Fruit fly (Drosophila melanogaster) whole organism, embryonic: Measurements from ENCODE around the gene CG31139.
A peak's percentile ranks its signal among the peaks of the same experiment; 100 is the strongest.

ENCODE experiments used
- Awh ChIP-seq: fragments of 200-800 bp; sonication (Bioruptor generic); IDR thresholded peaks from 2 replicates; pipeline ENCODE4, ENCODE4 v1.3.6; 2022; ENCODE audit warnings: missing biosample characterization, missing genetic modification characterization
- CG10147 ChIP-seq: fragments of 200-800 bp; sonication (Bioruptor generic); optimal IDR thresholded peaks from 2 replicates; lab custom pipeline; 2019; ENCODE audit warnings: missing biosample characterization, mild to moderate bottlenecking, missing genetic modification characterization, moderate library complexity
- CG10321 ChIP-seq: fragments of 200-800 bp; sonication (Bioruptor generic); IDR thresholded peaks from 2 replicates; pipeline ENCODE4 v1.3.6; 2022; ENCODE audit warnings: missing biosample characterization, missing genetic modification characterization
- CG11398 ChIP-seq: fragments of 200-800 bp; sonication (Bioruptor generic); optimal IDR thresholded peaks from 2 replicates; lab custom pipeline; 2016; ENCODE audit warnings: missing biosample characterization, missing genetic modification characterization
- CG12659 ChIP-seq: fragments of 200-800 bp; sonication (Bioruptor generic); optimal IDR thresholded peaks from 3 replicates; lab custom pipeline; 2017; ENCODE audit warnings: mild to moderate bottlenecking, missing biosample characterization, missing genetic modification reagents, missing genetic modification characterization
- CG17912 ChIP-seq: fragments of 200-800 bp; sonication (Bioruptor generic); optimal IDR thresholded peaks from 2 replicates; lab custom pipeline; 2018; ENCODE audit warnings: missing biosample characterization, mild to moderate bottlenecking, missing genetic modification characterization
- CG1832 ChIP-seq: fragments of 200-800 bp; sonication (Bioruptor generic); optimal IDR thresholded peaks from 2 replicates; lab custom pipeline; 2017; ENCODE audit warnings: missing biosample characterization, mild to moderate bottlenecking, missing genetic modification characterization, inconsistent platforms
- CG2120 ChIP-seq: fragments of 200-800 bp; sonication (Bioruptor generic); optimal IDR thresholded peaks from 3 replicates; lab custom pipeline; 2016; ENCODE audit warnings: missing biosample characterization, missing genetic modification characterization
- CG32772 ChIP-seq: fragments of 200-800 bp; sonication (Bioruptor generic); IDR thresholded peaks from 2 replicates; pipeline ENCODE4 v1.3.6; 2022; ENCODE audit warnings: missing biosample characterization, missing genetic modification characterization
- CG33213 ChIP-seq: fragments of 200-800 bp; sonication (Bioruptor generic); optimal IDR thresholded peaks from 3 replicates; lab custom pipeline; 2016; ENCODE audit warnings: missing biosample characterization, missing genetic modification characterization
- CG34224 ChIP-seq: fragments of 200-800 bp; sonication (Bioruptor generic); IDR thresholded peaks from 3 replicates; pipeline ENCODE4 v1.3.6; 2022; ENCODE audit warnings: missing biosample characterization, missing genetic modification characterization; ENCODE audit not compliant: partially characterized antibody
- CG5245 ChIP-seq: fragments of 200-800 bp; sonication (Bioruptor generic); optimal IDR thresholded peaks from 3 replicates; lab custom pipeline; 2016; ENCODE audit warnings: missing biosample characterization, missing genetic modification characterization
- CG6272 ChIP-seq: fragments of 200-800 bp; sonication (Bioruptor generic); IDR thresholded peaks from 2 replicates; pipeline ENCODE4 v1.3.6; 2022; ENCODE audit warnings: missing biosample characterization, missing genetic modification characterization
- CG6683 ChIP-seq: fragments of 200-800 bp; sonication (Bioruptor generic); optimal IDR thresholded peaks from 2 replicates; lab custom pipeline; 2017; ENCODE audit warnings: missing biosample characterization, mild to moderate bottlenecking, missing genetic modification characterization, missing genetic modification reagents
- CG7987 ChIP-seq: fragments of 200-800 bp; sonication (Bioruptor generic); optimal IDR thresholded peaks from 2 replicates; lab custom pipeline; 2018; ENCODE audit warnings: missing biosample characterization, mild to moderate bottlenecking, missing genetic modification characterization, moderate library complexity
- CG8359 ChIP-seq: fragments of 200-800 bp; sonication (Bioruptor generic); optimal IDR thresholded peaks from 2 replicates; lab custom pipeline; 2017; ENCODE audit warnings: missing biosample characterization, mild to moderate bottlenecking, missing genetic modification characterization, borderline replicate concordance
- CG8944 ChIP-seq: fragments of 200-800 bp; sonication (Bioruptor generic); optimal IDR thresholded peaks from 3 replicates; lab custom pipeline; 2016; ENCODE audit warnings: missing biosample characterization, missing genetic modification characterization
- CG9437 ChIP-seq: fragments of 200-800 bp; sonication (Bioruptor generic); optimal IDR thresholded peaks from 2 replicates; lab custom pipeline; 2018; ENCODE audit warnings: missing biosample characterization, mild to moderate bottlenecking, missing genetic modification characterization
- CoRest ChIP-seq: fragments of 200-800 bp; sonication (Bioruptor generic); optimal IDR thresholded peaks from 3 replicates; lab custom pipeline; 2018; ENCODE audit warnings: missing biosample characterization, mild to moderate bottlenecking, missing genetic modification characterization, moderate library complexity
- Fer1 ChIP-seq: fragments of 200-800 bp; sonication (Bioruptor generic); optimal IDR thresholded peaks from 2 replicates; lab custom pipeline; 2017; ENCODE audit warnings: missing biosample characterization, mild to moderate bottlenecking, missing genetic modification characterization
- Fer3 ChIP-seq: fragments of 200-800 bp; sonication (Bioruptor generic); optimal IDR thresholded peaks from 2 replicates; lab custom pipeline; 2018; ENCODE audit warnings: missing biosample characterization, mild to moderate bottlenecking, missing genetic modification characterization, moderate library complexity
- Hmr ChIP-seq: fragments of 200-800 bp; sonication (Bioruptor generic); optimal IDR thresholded peaks from 3 replicates; lab custom pipeline; 2017; ENCODE audit warnings: mild to moderate bottlenecking, missing biosample characterization, missing genetic modification reagents, missing genetic modification characterization
- Hsf ChIP-seq: fragments of 200-800 bp; sonication (Bioruptor generic); optimal IDR thresholded peaks from 3 replicates; lab custom pipeline; 2016; ENCODE audit warnings: missing biosample characterization, missing genetic modification characterization
- MBD-R2 ChIP-seq: fragments of 200-800 bp; sonication (Bioruptor generic); IDR thresholded peaks from 2 replicates; pipeline ENCODE4 v1.3.6; 2022; ENCODE audit warnings: missing biosample characterization, missing genetic modification characterization
- Rfx ChIP-seq: fragments of 200-800 bp; sonication (Bioruptor generic); IDR thresholded peaks from 2 replicates; pipeline ENCODE4 v1.3.6; 2022; ENCODE audit warnings: missing biosample characterization, missing genetic modification characterization
- Sin3A ChIP-seq: fragments of >200 bp; optimal IDR thresholded peaks from 2 replicates; lab custom pipeline; 2018
- az2 ChIP-seq: fragments of 200-800 bp; sonication (Bioruptor generic); optimal IDR thresholded peaks from 3 replicates; lab custom pipeline; 2016; ENCODE audit warnings: missing biosample characterization, missing genetic modification characterization
- bsh ChIP-seq, 2 experiments: fragments of 200-800 bp; sonication (Bioruptor generic); optimal IDR thresholded peaks; 2 replicates each; lab custom pipeline; 2017 to 2018; ENCODE audit warnings: mild to moderate bottlenecking in 2 of 2, missing biosample characterization in 2 of 2, missing genetic modification characterization in 2 of 2, moderate library complexity in 1 of 2
- chinmo ChIP-seq: fragments of 200-800 bp; sonication (Bioruptor generic); IDR thresholded peaks from 4 replicates; pipeline ENCODE4 v1.3.6; 2022; ENCODE audit warnings: missing biosample characterization, missing genetic modification characterization; ENCODE audit not compliant: partially characterized antibody
- chn ChIP-seq: fragments of 200-800 bp; sonication (Bioruptor generic); optimal IDR thresholded peaks from 2 replicates; lab custom pipeline; 2016; ENCODE audit warnings: missing biosample characterization, missing genetic modification characterization
- crc ChIP-seq: fragments of 200-800 bp; sonication (Bioruptor generic); optimal IDR thresholded peaks from 2 replicates; lab custom pipeline; 2016; ENCODE audit warnings: missing biosample characterization, missing genetic modification characterization
- dysf ChIP-seq: fragments of 200-800 bp; sonication (Bioruptor generic); IDR thresholded peaks from 3 replicates; pipeline ENCODE4 v1.3.6; 2022; ENCODE audit warnings: missing biosample characterization, missing genetic modification characterization
- fd102C ChIP-seq: fragments of 200-800 bp; sonication (Bioruptor generic); optimal IDR thresholded peaks from 2 replicates; lab custom pipeline; 2018; ENCODE audit warnings: missing biosample characterization, mild to moderate bottlenecking, missing genetic modification characterization, moderate library complexity
- ftz-f1 ChIP-seq: fragments of 200-800 bp; sonication (Bioruptor generic); optimal IDR thresholded peaks from 2 replicates; lab custom pipeline; 2016; ENCODE audit warnings: missing biosample characterization, missing genetic modification characterization
- gfzf ChIP-seq: fragments of 200-800 bp; sonication (Bioruptor generic); optimal IDR thresholded peaks from 2 replicates; lab custom pipeline; 2016; ENCODE audit warnings: missing biosample characterization, mild to moderate bottlenecking, missing genetic modification characterization, moderate library complexity
- hkb ChIP-seq, 2 experiments: fragments of 200-800 bp in 1 of 2; fragments of >200 bp in 1 of 2; sonication (Bioruptor generic) in 1 of 2; IDR thresholded peaks in 1 of 2; optimal IDR thresholded peaks in 1 of 2; 2 replicates each; pipeline versions ENCODE4 v1.3.6 to Lab custom; 2017 to 2022; ENCODE audit warnings: missing biosample characterization in 1 of 2, missing genetic modification characterization in 1 of 2
- hth ChIP-seq: fragments of >200 bp; optimal IDR thresholded peaks from 2 replicates; lab custom pipeline; 2017; ENCODE audit warnings: inconsistent platforms
- ind ChIP-seq: fragments of 200-800 bp; sonication (Bioruptor generic); optimal IDR thresholded peaks from 3 replicates; lab custom pipeline; 2016; ENCODE audit warnings: missing biosample characterization, missing genetic modification characterization
- inv ChIP-seq: fragments of 200-800 bp; sonication (Bioruptor generic); IDR thresholded peaks from 2 replicates; pipeline ENCODE4 v1.3.6; 2022; ENCODE audit warnings: missing biosample characterization, missing genetic modification characterization; ENCODE audit not compliant: partially characterized antibody
- klu ChIP-seq: fragments of 200-800 bp; sonication (Bioruptor generic); IDR thresholded peaks from 2 replicates; pipeline ENCODE4 v1.3.6; 2022; ENCODE audit warnings: missing biosample characterization, missing genetic modification characterization
- luna ChIP-seq: fragments of 200-800 bp; sonication (Bioruptor generic); optimal IDR thresholded peaks from 2 replicates; lab custom pipeline; 2016; ENCODE audit warnings: missing biosample characterization, missing genetic modification characterization
- maf-S ChIP-seq: fragments of 200-800 bp; sonication (Bioruptor generic); optimal IDR thresholded peaks from 2 replicates; lab custom pipeline; 2016; ENCODE audit warnings: missing biosample characterization, missing genetic modification characterization
- oc ChIP-seq: fragments of 200-800 bp; sonication (Bioruptor generic); optimal IDR thresholded peaks from 2 replicates; lab custom pipeline; 2018; ENCODE audit warnings: missing biosample characterization, mild to moderate bottlenecking, missing genetic modification characterization, moderate library complexity
- onecut ChIP-seq: fragments of 200-800 bp; sonication (Bioruptor generic); IDR thresholded peaks from 2 replicates; pipeline ENCODE4 v1.3.6; 2022; ENCODE audit warnings: missing biosample characterization, missing genetic modification characterization
- pzg ChIP-seq: fragments of 200-800 bp; sonication (Bioruptor generic); optimal IDR thresholded peaks from 3 replicates; lab custom pipeline; 2018; ENCODE audit warnings: missing biosample characterization, mild to moderate bottlenecking, missing genetic modification characterization, moderate library complexity
- sc ChIP-seq, 3 experiments: fragments of >200 bp in 2 of 3; fragments of 200-800 bp in 1 of 3; sonication (Bioruptor generic) in 1 of 3; optimal IDR thresholded peaks; 2 replicates in 2 of 3; 3 replicates in 1 of 3; lab custom pipeline; 2017; ENCODE audit warnings: mild to moderate bottlenecking in 1 of 3, missing biosample characterization in 1 of 3, missing genetic modification characterization in 1 of 3, missing genetic modification reagents in 1 of 3
- seq ChIP-seq: fragments of 200-800 bp; sonication (Bioruptor generic); IDR thresholded peaks from 2 replicates; pipeline ENCODE4 v1.3.6; 2022; ENCODE audit warnings: missing biosample characterization, missing genetic modification characterization
- tgo ChIP-seq: fragments of 200-800 bp; sonication (Bioruptor generic); IDR thresholded peaks from 3 replicates; pipeline ENCODE4 v1.3.6; 2022; ENCODE audit warnings: missing biosample characterization, missing genetic modification characterization
- ttk ChIP-seq: fragments of 200-800 bp; sonication (Bioruptor generic); IDR thresholded peaks from 2 replicates; pipeline ENCODE4 v2.1.2; 2022; ENCODE audit warnings: missing biosample characterization, missing genetic modification characterization

Gene CG31139

DNA sequence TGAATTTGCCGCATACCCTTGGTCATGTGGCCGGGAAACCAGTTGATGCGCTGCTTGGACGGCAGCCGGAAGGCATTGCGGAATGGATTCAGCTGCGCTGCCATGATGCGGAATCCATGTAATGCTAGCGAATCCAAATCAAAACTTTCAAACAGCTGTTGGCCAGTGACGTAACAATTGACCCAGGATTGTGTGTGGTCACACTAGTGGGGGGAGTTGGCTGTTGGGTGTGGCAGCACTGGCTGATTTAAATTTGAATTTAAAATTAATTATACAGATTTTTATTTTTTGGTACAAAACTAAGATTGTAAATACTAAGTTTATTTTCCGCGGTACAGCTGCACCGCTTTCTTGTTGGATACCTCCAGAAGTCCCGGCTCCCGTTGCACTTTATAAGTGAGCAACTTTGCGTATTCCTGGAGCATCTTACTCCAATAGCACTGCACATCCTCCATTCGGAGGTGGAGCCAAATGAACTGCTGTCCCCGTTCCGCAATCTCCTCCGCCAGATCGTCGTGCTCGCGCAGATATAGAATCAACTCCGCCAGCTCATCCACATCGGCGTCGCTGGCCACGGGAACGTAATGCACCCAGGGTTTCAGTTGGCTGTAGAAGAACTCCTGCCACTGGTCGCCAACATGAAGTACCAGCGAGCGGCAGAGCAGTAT lies 1.3 kb downstream of the CG31139 start, which contains the start of gene CG17141 (continued):
- no peak for TF ChIP-seq CG32772 (GFP tag; lab: Robert Waterston, UW)
- TF ChIP-seq chn = no peak
- TF ChIP-seq CG6272 = no peak
- no peak for TF ChIP-seq CG33213 (GFP tag; lab: Kevin White, UChicago)
- no peak for TF ChIP-seq dysf (GFP tag; lab: Robert Waterston, UW)
- TF ChIP-seq CG10147 = no peak
- TF ChIP-seq CG8359 (GFP tag; lab: Kevin White, UChicago) = no peak
- peak; percentile 34; the same call in 1 of the 3 replicates for TF ChIP-seq CG34224
- TF ChIP-seq Hsf (GFP tag; lab: Kevin White, UChicago) = no peak
- no peak for TF ChIP-seq CG17912 (GFP tag; lab: Kevin White, UChicago)
- no peak for TF ChIP-seq ind
- TF ChIP-seq pzg (GFP tag; lab: Kevin White, UChicago) = peak; percentile 90
- no peak for TF ChIP-seq ftz-f1 (GFP tag; lab: Kevin White, UChicago)
- no peak for TF ChIP-seq CG11398 (GFP tag; lab: Kevin White, UChicago)
- no peak for TF ChIP-seq oc (tag; lab: Kevin White, UChicago)
- no peak for TF ChIP-seq tgo
- no peak for TF ChIP-seq maf-S (GFP tag; lab: Kevin White, UChicago)
- TF ChIP-seq Fer1 (GFP tag; lab: Kevin White, UChicago) = no peak
- TF ChIP-seq seq = no peak
- no peak for TF ChIP-seq CG12659
- TF ChIP-seq onecut (GFP tag; lab: Robert Waterston, UW) = no peak
- TF ChIP-seq luna = no peak
- TF ChIP-seq chinmo (GFP tag; lab: Robert Waterston, UW) = 0 out of 4 replicates have a peak, but pooled peaks have one; percentile 20
- TF ChIP-seq CG2120 (GFP tag; lab: Kevin White, UChicago) = no peak
- TF ChIP-seq CG5245 (GFP tag; lab: Kevin White, UChicago) = no peak
- no peak for TF ChIP-seq CG8944 (GFP tag; lab: Kevin White, UChicago)
- TF ChIP-seq Rfx (GFP tag; lab: Robert Waterston, UW) = 0 out of 2 replicates have a peak, but pooled peaks have one; percentile 22
- no peak for TF ChIP-seq CG10321 (GFP tag; lab: Robert Waterston, UW)
- peak; percentile 97 for TF ChIP-seq MBD-R2 (GFP tag; lab: Robert Waterston, UW)
- TF ChIP-seq gfzf (GFP tag; lab: Kevin White, UChicago) = peak; percentile 42
- TF ChIP-seq fd102C = no peak
- peak; percentile 41 for TF ChIP-seq CG7987
- TF ChIP-seq Fer3 = no peak
- peak; percentile 22 for TF ChIP-seq Sin3A
- TF ChIP-seq Awh (GFP tag; lab: Robert Waterston, UW) = no peak
- TF ChIP-seq Hmr = no peak
- no peak for TF ChIP-seq sc (optimal IDR thresholded peaks at IDR 0.05; lab: Kevin White, UChicago)
- no peak for TF ChIP-seq sc (GFP tag; optimal IDR thresholded peaks at IDR 0.05; lab: Kevin White, UChicago)
- no peak for TF ChIP-seq ttk (GFP tag; lab: Robert Waterston, UW)
- no peak for TF ChIP-seq inv (GFP tag; lab: Robert Waterston, UW)
- TF ChIP-seq CG6683 (GFP tag; lab: Kevin White, UChicago) = no peak
- TF ChIP-seq CG9437 (GFP tag; lab: Kevin White, UChicago) = no peak
- TF ChIP-seq crc (GFP tag; lab: Kevin White, UChicago) = no peak
- no peak for TF ChIP-seq klu (GFP tag; lab: Robert Waterston, UW)
- TF ChIP-seq az2 (GFP tag; lab: Kevin White, UChicago) = no peak
- no peak for TF ChIP-seq hth (lab: Kevin White, UChicago)
- TF ChIP-seq bsh (GFP tag; optimal IDR thresholded peaks at IDR 0.05; lab: Kevin White, UChicago) = no peak
- no peak for TF ChIP-seq CG1832 (GFP tag; lab: Kevin White, UChicago)
- TF ChIP-seq hkb (optimal IDR thresholded peaks at IDR 0.05; lab: Kevin White, UChicago) = no peak
- TF ChIP-seq hkb (GFP tag; IDR thresholded peaks at IDR 0.05; lab: Robert Waterston, UW) = peak; percentile 40
- TF ChIP-seq CoRest (tag; lab: Kevin White, UChicago) = no peak
